Fruit fly (Drosophila melanogaster) whole organism, adult: ENCODE data around the gene lectin-29Ca.

Experiments used
- CG11617 ChIP-seq: fragments of 200-800 bp; sonication (Bioruptor generic); optimal IDR thresholded peaks from 2 replicates; lab custom pipeline; 2017; ENCODE audit warnings: mild to moderate bottlenecking, missing biosample characterization, missing genetic modification reagents, missing genetic modification characterization
- CG12768 ChIP-seq: fragments of 200-800 bp; sonication (Bioruptor generic); optimal IDR thresholded peaks from 2 replicates; lab custom pipeline; 2017; ENCODE audit warnings: missing biosample characterization, missing genetic modification characterization, mild to moderate bottlenecking, moderate library complexity, missing genetic modification reagents
- CG14711 ChIP-seq: fragments of 200-800 bp; sonication (Bioruptor generic); optimal IDR thresholded peaks from 2 replicates; lab custom pipeline; 2018; ENCODE audit warnings: missing biosample characterization, mild to moderate bottlenecking, missing genetic modification characterization, moderate library complexity
- CG1620 ChIP-seq: fragments of 200-800 bp; sonication (Bioruptor generic); optimal IDR thresholded peaks from 2 replicates; lab custom pipeline; 2016; ENCODE audit warnings: missing biosample characterization, missing genetic modification characterization
- CG33017 ChIP-seq: fragments of 200-800 bp; sonication (Bioruptor generic); optimal IDR thresholded peaks from 2 replicates; lab custom pipeline; 2018; ENCODE audit warnings: missing biosample characterization, mild to moderate bottlenecking, missing genetic modification characterization, moderate library complexity
- CG5204 ChIP-seq: fragments of 200-800 bp; sonication (Bioruptor generic); optimal IDR thresholded peaks from 2 replicates; lab custom pipeline; 2016; ENCODE audit warnings: missing biosample characterization, missing genetic modification characterization
- CG7045 ChIP-seq: fragments of 200-800 bp; sonication (Bioruptor generic); optimal IDR thresholded peaks from 2 replicates; lab custom pipeline; 2017; ENCODE audit warnings: missing biosample characterization, mild to moderate bottlenecking, missing genetic modification characterization
- CG7101 ChIP-seq: fragments of 200-800 bp; sonication (Bioruptor generic); optimal IDR thresholded peaks from 2 replicates; lab custom pipeline; 2018; ENCODE audit warnings: missing biosample characterization, mild to moderate bottlenecking, missing genetic modification characterization, moderate library complexity
- Clk ChIP-seq: fragments of 200-800 bp; sonication (Bioruptor generic); optimal IDR thresholded peaks from 2 replicates; lab custom pipeline; 2017; ENCODE audit warnings: missing biosample characterization, missing genetic modification characterization
- Crg-1 ChIP-seq: fragments of 200-800 bp; sonication (Bioruptor generic); optimal IDR thresholded peaks from 2 replicates; lab custom pipeline; 2016; ENCODE audit warnings: missing biosample characterization, missing genetic modification characterization
- Hr96 ChIP-seq: fragments of 200-800 bp; sonication (Bioruptor generic); optimal IDR thresholded peaks from 2 replicates; lab custom pipeline; 2016; ENCODE audit warnings: missing biosample characterization, missing genetic modification characterization
- Mnt ChIP-seq: fragments of 200-800 bp; sonication (Bioruptor generic); optimal IDR thresholded peaks from 2 replicates; lab custom pipeline; 2016; ENCODE audit warnings: missing biosample characterization, mild to moderate bottlenecking, missing genetic modification characterization
- bab1 ChIP-seq: fragments of 200-800 bp; sonication (Bioruptor generic); optimal IDR thresholded peaks from 3 replicates; lab custom pipeline; 2019; ENCODE audit warnings: missing biosample characterization, mild to moderate bottlenecking, missing genetic modification characterization, moderate library complexity
- cic ChIP-seq: fragments of 200-800 bp; sonication (Bioruptor generic); optimal IDR thresholded peaks from 2 replicates; lab custom pipeline; 2017; ENCODE audit warnings: missing biosample characterization, mild to moderate bottlenecking, missing genetic modification characterization, moderate library complexity
- cnc ChIP-seq, 2 experiments: fragments of >200 bp; optimal IDR thresholded peaks; 2 replicates each; lab custom pipeline; 2017
- kay ChIP-seq: fragments of 200-800 bp; sonication (Bioruptor generic); peaks from one replicate; lab custom pipeline; 2016; ENCODE audit warnings: missing biosample characterization, missing genetic modification characterization, borderline replicate concordance
- ovo ChIP-seq: fragments of 200-800 bp; sonication (Bioruptor generic); optimal IDR thresholded peaks from 2 replicates; lab custom pipeline; 2016; ENCODE audit warnings: missing biosample characterization, missing genetic modification characterization
- pad ChIP-seq: fragments of 200-800 bp; sonication (Bioruptor generic); optimal IDR thresholded peaks from 3 replicates; lab custom pipeline; 2017; ENCODE audit warnings: missing biosample characterization, missing genetic modification characterization, mild to moderate bottlenecking, moderate library complexity, missing genetic modification reagents
- tj ChIP-seq: fragments of 200-800 bp; sonication (Bioruptor generic); optimal IDR thresholded peaks from 3 replicates; lab custom pipeline; 2017; ENCODE audit warnings: missing biosample characterization, mild to moderate bottlenecking, missing genetic modification characterization, moderate library complexity
- toe ChIP-seq: fragments of 200-800 bp; sonication (Bioruptor generic); optimal IDR thresholded peaks from 2 replicates; lab custom pipeline; 2016; ENCODE audit warnings: missing biosample characterization, missing genetic modification characterization

The lectin-29Ca gene

DNA sequence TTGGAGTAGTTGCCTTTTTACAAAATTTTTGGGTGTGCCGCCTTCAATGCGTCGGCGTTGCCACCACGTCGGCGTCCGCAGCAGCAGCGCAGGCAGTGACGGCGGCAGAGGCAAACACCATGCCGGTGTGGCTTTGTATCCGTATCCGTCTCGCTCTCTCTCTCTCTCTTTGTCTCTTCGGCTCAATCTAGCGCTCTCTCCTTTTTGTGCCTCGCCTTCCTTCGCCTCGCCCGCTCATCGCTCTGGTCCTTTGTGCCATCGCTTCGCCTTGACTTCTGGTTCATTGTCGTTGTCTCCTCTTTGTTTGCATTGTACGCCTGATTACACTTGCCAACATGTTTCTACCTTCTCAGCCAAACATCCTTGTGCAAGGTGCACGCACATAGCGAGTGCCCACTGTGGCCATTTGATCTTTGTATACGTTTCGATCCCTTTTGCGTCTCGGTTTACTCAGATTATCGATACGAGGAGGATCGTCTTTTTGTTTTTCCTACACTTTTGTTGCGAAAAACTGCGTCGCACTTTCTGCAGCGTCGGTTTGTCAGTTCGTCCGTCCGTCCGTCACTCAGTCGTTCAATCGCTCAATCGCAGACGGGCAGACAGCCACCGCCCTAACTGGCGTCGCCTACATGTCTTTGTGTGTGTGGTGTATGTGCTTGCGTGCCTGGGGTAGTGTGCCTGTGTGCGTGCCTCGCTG lies 22.4 kb upstream of the lectin-29Ca start:
- peak; percentile 33 for TF ChIP-seq Hr96 (GFP tag; lab: Kevin White, UChicago)
- TF ChIP-seq bab1 (GFP tag; lab: Kevin White, UChicago): peak; percentile 8
- TF ChIP-seq kay (GFP tag; lab: Kevin White, UChicago): no peak
- no peak for TF ChIP-seq Mnt (GFP tag; lab: Kevin White, UChicago)
- no peak for TF ChIP-seq toe (GFP tag; lab: Kevin White, UChicago)
- TF ChIP-seq CG33017 (tag; lab: Kevin White, UChicago): peak; percentile 1
- no peak for TF ChIP-seq pad (GFP tag; lab: Kevin White, UChicago)
- peak; percentile 19 for TF ChIP-seq cic (GFP tag; lab: Kevin White, UChicago)
- TF ChIP-seq Crg-1 (GFP tag; lab: Kevin White, UChicago): no peak
- TF ChIP-seq Clk (GFP tag; lab: Kevin White, UChicago): no peak
- no peak for TF ChIP-seq ovo
- TF ChIP-seq CG11617 (GFP tag; lab: Kevin White, UChicago): no peak
- no peak for TF ChIP-seq CG1620 (GFP tag; lab: Kevin White, UChicago)
- no peak for TF ChIP-seq CG12768 (GFP tag; lab: Kevin White, UChicago)
- peak; percentile 5 for TF ChIP-seq CG7045
- TF ChIP-seq CG5204 (GFP tag; lab: Kevin White, UChicago): no peak
- TF ChIP-seq CG14711: no peak
- TF ChIP-seq cnc (optimal IDR thresholded peaks at IDR 0.05; lab: Kevin White, UChicago): no peak
- TF ChIP-seq CG7101 (tag; lab: Kevin White, UChicago): no peak
- peak; percentile 10 for TF ChIP-seq tj (GFP tag; lab: Kevin White, UChicago)

DNA sequence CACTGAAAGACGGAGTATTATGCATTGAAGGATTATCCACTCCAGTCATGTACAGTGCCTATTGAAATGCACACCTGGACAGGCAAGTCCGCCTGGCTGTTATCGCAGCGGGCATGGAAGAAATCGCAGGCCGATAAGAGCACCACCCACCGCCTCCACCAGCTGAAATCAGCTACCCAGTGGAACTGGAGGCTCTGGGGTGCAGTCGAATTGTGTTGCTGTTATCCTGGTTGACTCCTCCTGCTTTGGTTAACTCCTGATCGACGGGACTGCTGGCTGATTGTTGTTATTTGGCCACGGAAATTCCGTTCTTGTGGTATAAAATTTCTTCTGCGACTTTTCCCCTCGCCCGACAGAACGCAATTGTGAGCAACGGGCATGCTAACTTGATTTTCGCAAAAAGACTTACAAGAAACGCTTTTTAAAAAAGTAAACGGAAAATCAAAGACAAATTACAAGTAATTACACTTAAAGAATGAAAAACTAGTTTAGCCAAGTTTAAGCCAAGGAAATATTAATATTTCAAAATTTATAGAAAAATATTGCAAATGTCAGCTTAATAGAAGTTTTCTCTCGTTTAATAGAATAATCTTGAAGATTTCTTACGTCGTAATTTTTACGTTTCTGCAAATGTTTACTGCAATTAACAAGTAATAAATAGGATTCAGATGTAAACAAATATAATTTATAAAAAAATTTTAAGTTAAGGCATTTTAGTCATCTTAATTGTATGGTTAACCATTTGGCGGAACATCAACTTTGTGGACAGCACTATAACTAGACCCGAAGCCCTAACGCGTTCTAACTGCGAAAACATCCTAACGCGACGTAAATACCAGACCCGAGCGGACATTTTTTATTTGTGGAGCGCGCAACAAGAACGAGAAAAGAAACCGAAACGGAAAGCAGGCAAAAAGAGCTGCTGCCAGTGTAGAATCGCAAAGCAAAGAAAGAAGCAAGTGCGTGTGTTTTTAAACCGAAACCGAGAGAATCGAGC lies 21.1 kb upstream of the lectin-29Ca start, which contains the start of the genes CG13398 and Akap200:
Gene CG13398 (minus strand): TSS at position 370 of the 997 bp plus-strand sequence.
Gene Akap200 (plus strand): TSS at position 804 of the 997 bp plus-strand sequence.
- TF ChIP-seq tj (GFP tag; lab: Kevin White, UChicago) (peak; percentile 17), pad (GFP tag; lab: Kevin White, UChicago) (peak; percentile 44), bab1 (GFP tag; lab: Kevin White, UChicago) (no peak), CG12768 (GFP tag; lab: Kevin White, UChicago) (peak; percentile 48), cnc (optimal IDR thresholded peaks at IDR 0.05; lab: Kevin White, UChicago) (no peak), ovo (peak; percentile 59), kay (GFP tag; lab: Kevin White, UChicago) (no peak), cic (GFP tag; lab: Kevin White, UChicago) (no peak), CG7045 (peak; percentile 25), Mnt (GFP tag; lab: Kevin White, UChicago) (no peak), CG33017 (tag; lab: Kevin White, UChicago) (peak; percentile 51), Clk (GFP tag; lab: Kevin White, UChicago) (no peak), CG11617 (GFP tag; lab: Kevin White, UChicago) (peak; percentile 59), CG7101 (tag; lab: Kevin White, UChicago) (peak; percentile 68), toe (GFP tag; lab: Kevin White, UChicago) (no peak), CG1620 (GFP tag; lab: Kevin White, UChicago) (peak; percentile 61), CG5204 (GFP tag; lab: Kevin White, UChicago) (peak; percentile 60), Crg-1 (GFP tag; lab: Kevin White, UChicago) (no peak)

DNA sequence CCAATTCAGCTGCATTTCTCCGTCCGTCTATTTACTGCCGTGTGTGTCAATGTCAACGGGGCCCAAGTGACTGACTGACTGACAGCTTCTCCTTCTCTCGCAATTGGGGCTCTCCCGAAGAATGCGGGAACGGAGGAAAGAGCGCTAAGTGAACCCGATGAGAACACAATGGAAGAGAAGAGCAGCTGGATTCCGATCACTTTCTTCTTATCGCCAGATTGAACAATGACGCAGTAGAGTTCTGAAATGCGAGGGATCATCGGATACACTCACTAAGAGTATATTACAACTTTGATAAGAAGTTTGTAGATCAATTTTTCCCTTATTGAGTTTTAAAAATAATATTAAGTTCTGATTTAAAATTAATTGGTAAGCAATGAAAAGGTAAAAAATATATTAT lies 17.4 kb upstream of the lectin-29Ca start, which contains the start of gene Naglu:
Gene Naglu (minus strand): TSS at position 339 of the 400 bp plus-strand sequence.
- no peak for TF ChIP-seq CG5204 (GFP tag; lab: Kevin White, UChicago)
- TF ChIP-seq cic (GFP tag; lab: Kevin White, UChicago): peak; percentile 27
- TF ChIP-seq CG11617 (GFP tag; lab: Kevin White, UChicago): peak; percentile 7
- TF ChIP-seq CG12768 (GFP tag; lab: Kevin White, UChicago): peak; percentile 17
- peak; percentile 24 for TF ChIP-seq CG7101 (tag; lab: Kevin White, UChicago)
- no peak for TF ChIP-seq CG1620 (GFP tag; lab: Kevin White, UChicago)
- TF ChIP-seq CG33017 (tag; lab: Kevin White, UChicago): peak; percentile 5
- no peak for TF ChIP-seq kay (GFP tag; lab: Kevin White, UChicago)

DNA sequence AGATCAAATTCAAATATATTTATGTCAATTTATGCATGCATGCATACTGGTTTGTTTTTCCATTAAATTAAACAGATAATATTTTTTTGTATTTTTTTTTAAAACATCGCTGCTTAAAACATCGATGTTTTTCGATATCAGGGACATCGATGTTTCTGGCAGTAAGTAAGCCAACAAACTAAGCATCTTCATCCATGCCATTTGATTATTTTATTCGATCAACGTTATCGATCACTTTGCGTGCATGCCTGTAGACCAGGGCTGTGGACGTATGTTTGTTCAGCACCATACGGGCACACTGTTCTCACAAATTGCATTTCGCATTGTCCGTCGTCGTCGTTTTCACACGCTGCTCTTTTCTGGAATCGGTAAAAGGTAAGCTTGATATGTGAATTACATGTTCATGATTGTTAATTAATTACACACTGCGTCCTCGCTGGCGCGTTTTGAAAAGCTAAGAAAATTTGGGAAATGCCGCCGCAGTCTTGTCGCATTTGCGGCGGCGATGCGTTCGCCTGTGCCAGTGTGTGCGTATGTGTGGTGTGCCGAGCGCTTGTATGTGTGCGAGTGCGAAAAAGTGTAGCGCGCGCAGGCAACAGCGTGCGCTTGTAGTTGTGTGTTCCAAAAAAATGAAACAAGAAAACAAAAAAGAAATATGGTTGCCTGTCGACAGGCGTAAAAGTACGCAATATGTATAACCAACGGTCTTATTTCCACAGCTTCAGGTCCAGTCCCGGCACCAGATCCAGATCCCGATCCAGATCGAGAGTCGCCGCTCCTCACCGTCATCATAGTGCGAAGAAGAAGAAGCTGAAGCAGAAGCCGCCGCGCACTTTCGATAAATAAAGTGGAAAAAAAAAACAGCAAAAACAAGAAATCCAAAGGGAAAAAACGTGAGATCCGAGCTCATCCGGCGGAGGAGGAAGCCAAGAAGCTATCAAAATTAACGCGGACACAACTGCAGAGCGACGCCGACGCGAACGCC lies 9.5 kb upstream of the lectin-29Ca start, which contains the start of gene emb:
Gene emb (plus strand): TSS at position 288 of the 985 bp plus-strand sequence.
- TF ChIP-seq bab1 (GFP tag; lab: Kevin White, UChicago) (peak; percentile 79), cnc (optimal IDR thresholded peaks at IDR 0.05; lab: Kevin White, UChicago) (no peak), CG1620 (GFP tag; lab: Kevin White, UChicago) (peak; percentile 11), CG5204 (GFP tag; lab: Kevin White, UChicago) (no peak), tj (GFP tag; lab: Kevin White, UChicago) (peak; percentile 51), kay (GFP tag; lab: Kevin White, UChicago) (no peak), CG11617 (GFP tag; lab: Kevin White, UChicago) (peak; percentile 50), CG12768 (GFP tag; lab: Kevin White, UChicago) (peak; percentile 37), ovo (no peak), Crg-1 (GFP tag; lab: Kevin White, UChicago) (peak; percentile 43), Mnt (GFP tag; lab: Kevin White, UChicago) (peak; percentile 80), Hr96 (GFP tag; lab: Kevin White, UChicago) (no peak), CG14711 (no peak), cic (GFP tag; lab: Kevin White, UChicago) (peak; percentile 80), Clk (GFP tag; lab: Kevin White, UChicago) (peak; percentile 8), CG7101 (tag; lab: Kevin White, UChicago) (peak; percentile 56), toe (GFP tag; lab: Kevin White, UChicago) (no peak), CG33017 (tag; lab: Kevin White, UChicago) (no peak), pad (GFP tag; lab: Kevin White, UChicago) (peak; percentile 47), CG7045 (no peak)
